Fruit fly (Drosophila melanogaster) whole organism, embryonic: ENCODE measurements around the gene CG43680.

ENCODE experiments used
- CG10209 ChIP-seq: fragments of 200-800 bp; sonication (Bioruptor generic); optimal IDR thresholded peaks from 3 replicates; lab custom pipeline; 2017; ENCODE audit warnings: missing biosample characterization, mild to moderate bottlenecking, missing genetic modification characterization, missing genetic modification reagents
- CG10462 ChIP-seq: fragments of 200-800 bp; sonication (Bioruptor generic); optimal IDR thresholded peaks from 2 replicates; lab custom pipeline; 2016; ENCODE audit warnings: missing biosample characterization, missing genetic modification characterization
- CG11504 ChIP-seq: fragments of 200-800 bp; sonication (Bioruptor generic); optimal IDR thresholded peaks from 3 replicates; lab custom pipeline; 2019; ENCODE audit warnings: missing biosample characterization, mild to moderate bottlenecking, missing genetic modification characterization, moderate library complexity
- CG12391 ChIP-seq: fragments of 200-800 bp; sonication (Bioruptor generic); optimal IDR thresholded peaks from 3 replicates; lab custom pipeline; 2018; ENCODE audit warnings: missing biosample characterization, mild to moderate bottlenecking, missing genetic modification characterization, moderate library complexity
- CG13296 ChIP-seq: fragments of 200-800 bp; sonication (Bioruptor generic); optimal IDR thresholded peaks from 3 replicates; lab custom pipeline; 2018; ENCODE audit warnings: missing biosample characterization, mild to moderate bottlenecking, missing genetic modification characterization
- CG13624 ChIP-seq: fragments of 200-800 bp; sonication (Bioruptor generic); optimal IDR thresholded peaks from 2 replicates; lab custom pipeline; 2016; ENCODE audit warnings: missing biosample characterization, missing genetic modification characterization
- CG1602 ChIP-seq: fragments of 200-800 bp; sonication (Bioruptor generic); optimal IDR thresholded peaks from 3 replicates; lab custom pipeline; 2016; ENCODE audit warnings: missing biosample characterization, missing genetic modification characterization
- CG17385 ChIP-seq: fragments of 200-800 bp; sonication (Bioruptor generic); optimal IDR thresholded peaks from 3 replicates; lab custom pipeline; 2018; ENCODE audit warnings: missing biosample characterization, mild to moderate bottlenecking, missing genetic modification characterization
- CG1792 ChIP-seq: fragments of 200-800 bp; sonication (Bioruptor generic); optimal IDR thresholded peaks from 2 replicates; lab custom pipeline; 2016; ENCODE audit warnings: missing biosample characterization, missing genetic modification characterization
- CG2120 ChIP-seq: fragments of 200-800 bp; sonication (Bioruptor generic); optimal IDR thresholded peaks from 3 replicates; lab custom pipeline; 2016; ENCODE audit warnings: missing biosample characterization, missing genetic modification characterization
- CG32767 ChIP-seq: fragments of 200-800 bp; sonication (Bioruptor generic); IDR thresholded peaks from 2 replicates; pipeline ENCODE4 v1.3.6; 2022; ENCODE audit warnings: missing biosample characterization, missing genetic modification characterization
- CG3281 ChIP-seq: fragments of 200-800 bp; sonication (Bioruptor generic); optimal IDR thresholded peaks from 3 replicates; lab custom pipeline; 2017; ENCODE audit warnings: missing biosample characterization, mild to moderate bottlenecking, missing genetic modification characterization
- CG3407 ChIP-seq: fragments of 200-800 bp; sonication (Bioruptor generic); optimal IDR thresholded peaks from 2 replicates; lab custom pipeline; 2018; ENCODE audit warnings: missing biosample characterization, mild to moderate bottlenecking, missing genetic modification characterization
- CG34224 ChIP-seq: fragments of 200-800 bp; sonication (Bioruptor generic); IDR thresholded peaks from 3 replicates; pipeline ENCODE4 v1.3.6; 2022; ENCODE audit warnings: missing biosample characterization, missing genetic modification characterization; ENCODE audit not compliant: partially characterized antibody
- CG4360 ChIP-seq: fragments of 200-800 bp; sonication (Bioruptor generic); IDR thresholded peaks from 2 replicates; pipeline ENCODE4 v1.3.6; 2022; ENCODE audit warnings: missing biosample characterization, missing genetic modification characterization
- CG4820 ChIP-seq: fragments of 200-800 bp; sonication (Bioruptor generic); optimal IDR thresholded peaks from 3 replicates; lab custom pipeline; 2016; ENCODE audit warnings: missing biosample characterization, missing genetic modification characterization
- CG8290 ChIP-seq, 3 experiments: fragments of 200-800 bp; sonication (Bioruptor generic); optimal IDR thresholded peaks; 2 replicates each; lab custom pipeline; 2016 to 2019; ENCODE audit warnings: missing biosample characterization in 3 of 3, missing genetic modification characterization in 3 of 3, mild to moderate bottlenecking in 2 of 3, moderate library complexity in 1 of 3
- CG9797 ChIP-seq: fragments of 200-800 bp; sonication (Bioruptor generic); optimal IDR thresholded peaks from 3 replicates; lab custom pipeline; 2018; ENCODE audit warnings: missing biosample characterization, mild to moderate bottlenecking, missing genetic modification characterization
- Hmx ChIP-seq: fragments of 200-800 bp; sonication (Bioruptor generic); optimal IDR thresholded peaks from 2 replicates; lab custom pipeline; 2016; ENCODE audit warnings: missing biosample characterization, missing genetic modification characterization
- Hr3 ChIP-seq: fragments of 200-800 bp; sonication (Bioruptor generic); optimal IDR thresholded peaks from 3 replicates; lab custom pipeline; 2016; ENCODE audit warnings: missing biosample characterization, missing genetic modification characterization
- Jarid2 ChIP-seq: fragments of 200-800 bp; sonication (Bioruptor generic); optimal IDR thresholded peaks from 3 replicates; lab custom pipeline; 2017; ENCODE audit warnings: mild to moderate bottlenecking, missing biosample characterization, missing genetic modification reagents, missing genetic modification characterization
- Lim3 ChIP-seq: fragments of 200-800 bp; sonication (Bioruptor generic); IDR thresholded peaks from 2 replicates; pipeline ENCODE4 v1.3.6; 2022; ENCODE audit warnings: missing biosample characterization, missing genetic modification characterization
- MESR4 ChIP-seq: fragments of 200-800 bp; sonication (Bioruptor generic); optimal IDR thresholded peaks from 2 replicates; lab custom pipeline; 2018; ENCODE audit warnings: missing biosample characterization, mild to moderate bottlenecking, missing genetic modification characterization, moderate library complexity
- Nf-YC ChIP-seq: fragments of 200-800 bp; optimal IDR thresholded peaks from 3 replicates; lab custom pipeline; 2019; ENCODE audit warnings: missing biosample characterization, mild to moderate bottlenecking, missing genetic modification characterization, moderate library complexity
- NfI ChIP-seq: fragments of 200-800 bp; sonication (Bioruptor generic); optimal IDR thresholded peaks from 3 replicates; lab custom pipeline; 2018; ENCODE audit warnings: missing biosample characterization, mild to moderate bottlenecking, missing genetic modification characterization, moderate library complexity
- Oli ChIP-seq: fragments of 200-800 bp; sonication (Bioruptor generic); optimal IDR thresholded peaks from 2 replicates; lab custom pipeline; 2018; ENCODE audit warnings: missing biosample characterization, mild to moderate bottlenecking, missing genetic modification characterization, moderate library complexity
- Ptx1 ChIP-seq: fragments of 200-800 bp; sonication (Bioruptor generic); IDR thresholded peaks from 2 replicates; pipeline ENCODE4 v1.3.6; 2022; ENCODE audit warnings: missing biosample characterization, missing genetic modification characterization
- amos ChIP-seq: fragments of 200-800 bp; sonication (Bioruptor generic); IDR thresholded peaks from 2 replicates; pipeline ENCODE4 v1.3.6; 2022; ENCODE audit warnings: missing biosample characterization, missing genetic modification characterization; ENCODE audit not compliant: partially characterized antibody
- ato ChIP-seq: fragments of 200-800 bp; sonication (Bioruptor generic); IDR thresholded peaks from 2 replicates; pipeline ENCODE4 v1.3.6; 2022; ENCODE audit warnings: missing biosample characterization, missing genetic modification characterization; ENCODE audit not compliant: partially characterized antibody
- az2 ChIP-seq: fragments of 200-800 bp; sonication (Bioruptor generic); optimal IDR thresholded peaks from 3 replicates; lab custom pipeline; 2016; ENCODE audit warnings: missing biosample characterization, missing genetic modification characterization
- bab2 ChIP-seq: fragments of 200-800 bp; sonication (Bioruptor generic); optimal IDR thresholded peaks from 2 replicates; lab custom pipeline; 2016; ENCODE audit warnings: missing biosample characterization, missing genetic modification characterization
- chm ChIP-seq: fragments of 200-800 bp; sonication (Bioruptor generic); IDR thresholded peaks from 2 replicates; pipeline ENCODE4 v1.3.6; 2022; ENCODE audit warnings: missing biosample characterization, missing genetic modification characterization
- dmrt11E ChIP-seq: fragments of 200-800 bp; sonication (Bioruptor generic); optimal IDR thresholded peaks from 3 replicates; lab custom pipeline; 2018; ENCODE audit warnings: missing biosample characterization, mild to moderate bottlenecking, missing genetic modification characterization, moderate library complexity
- ewg ChIP-seq: fragments of 200-800 bp; sonication (Bioruptor generic); optimal IDR thresholded peaks from 3 replicates; lab custom pipeline; 2017; ENCODE audit warnings: mild to moderate bottlenecking, missing biosample characterization, missing genetic modification reagents, missing genetic modification characterization
- gt ChIP-seq: fragments of 200-800 bp; sonication (Bioruptor generic); IDR thresholded peaks from 2 replicates; pipeline ENCODE4 v1.3.6; 2022; ENCODE audit warnings: missing biosample characterization, missing genetic modification characterization
- jing ChIP-seq: fragments of 200-800 bp; sonication (Bioruptor generic); optimal IDR thresholded peaks from 2 replicates; lab custom pipeline; 2018; ENCODE audit warnings: missing biosample characterization, mild to moderate bottlenecking, missing genetic modification characterization
- lola ChIP-seq, 3 experiments: fragments of >200 bp in 2 of 3; fragments of 200-800 bp in 1 of 3; sonication (Bioruptor generic) in 1 of 3; optimal IDR thresholded peaks; 2 replicates each; lab custom pipeline; 2017 to 2019; ENCODE audit warnings: missing biosample characterization in 3 of 3, missing genetic modification characterization in 3 of 3, mild to moderate bottlenecking in 1 of 3, moderate library complexity in 1 of 3
- nerfin-1 ChIP-seq: fragments of 200-800 bp; sonication (Bioruptor generic); optimal IDR thresholded peaks from 3 replicates; lab custom pipeline; 2019; ENCODE audit warnings: missing biosample characterization, mild to moderate bottlenecking, missing genetic modification characterization, moderate library complexity
- pfk ChIP-seq: fragments of 200-800 bp; sonication (Bioruptor generic); optimal IDR thresholded peaks from 2 replicates; lab custom pipeline; 2018; ENCODE audit warnings: missing biosample characterization, mild to moderate bottlenecking, missing genetic modification characterization, moderate library complexity
- phol ChIP-seq: fragments of 200-800 bp; sonication (Bioruptor generic); optimal IDR thresholded peaks from 3 replicates; lab custom pipeline; 2018; ENCODE audit warnings: missing biosample characterization, mild to moderate bottlenecking, missing genetic modification characterization, moderate library complexity
- row ChIP-seq: fragments of 200-800 bp; sonication (Bioruptor generic); IDR thresholded peaks from 3 replicates; pipeline ENCODE4 v1.3.6; 2022; ENCODE audit warnings: missing biosample characterization, missing genetic modification characterization
- sqz ChIP-seq: fragments of 200-800 bp; sonication (Bioruptor generic); optimal IDR thresholded peaks from 3 replicates; lab custom pipeline; 2018; ENCODE audit warnings: missing biosample characterization, mild to moderate bottlenecking, missing genetic modification characterization
- unc-4 ChIP-seq: fragments of 200-800 bp; sonication (Bioruptor generic); IDR thresholded peaks from 2 replicates; pipeline ENCODE4 v1.3.6; 2022; ENCODE audit warnings: missing biosample characterization, missing genetic modification characterization; ENCODE audit not compliant: partially characterized antibody
- wdn ChIP-seq: fragments of 200-800 bp; sonication (Bioruptor generic); IDR thresholded peaks from 2 replicates; pipeline ENCODE4 v1.3.6; 2022; ENCODE audit warnings: missing biosample characterization, missing genetic modification characterization
- wek ChIP-seq: fragments of 200-800 bp; sonication (Bioruptor generic); optimal IDR thresholded peaks from 3 replicates; lab custom pipeline; 2018; ENCODE audit warnings: missing biosample characterization, mild to moderate bottlenecking, missing genetic modification characterization, moderate library complexity
- wor ChIP-seq: fragments of 200-800 bp; sonication (Bioruptor generic); IDR thresholded peaks from 2 replicates; pipeline ENCODE4 v1.3.6; 2022; ENCODE audit warnings: missing biosample characterization, missing genetic modification characterization

Gene CG43680

dm6 chr3L:15094589-15095288 lies 41.6 kb upstream of the CG43680 start, which contains the start of the genes sstn, Plp and GlyRS (continued):
- TF ChIP-seq chm (no peak), CG10209 (GFP tag; lab: Kevin White, UChicago) (peak; percentile 29), ewg (GFP tag; lab: Kevin White, UChicago) (peak; percentile 18), Hmx (no peak), NfI (GFP tag; lab: Kevin White, UChicago) (peak; percentile 57), dmrt11E (tag; lab: Kevin White, UChicago) (peak; percentile 36), wor (GFP tag; lab: Robert Waterston, UW) (no peak), ato (GFP tag; lab: Robert Waterston, UW) (0 out of 2 replicates have a peak, but pooled peaks have one; percentile 20), CG4820 (GFP tag; lab: Kevin White, UChicago) (peak; percentile 28), CG1602 (GFP tag; lab: Kevin White, UChicago) (peak; percentile 26), CG12391 (tag; lab: Kevin White, UChicago) (peak; percentile 65), Jarid2 (GFP tag; lab: Kevin White, UChicago) (peak; percentile 61), lola (GFP tag; optimal IDR thresholded peaks at IDR 0.05; lab: Kevin White, UChicago) (peak in 1 of 3 experiments; percentile 40), nerfin-1 (tag; lab: Kevin White, UChicago) (no peak), Oli (tag; lab: Kevin White, UChicago) (peak; percentile 35), CG3407 (GFP tag; lab: Kevin White, UChicago) (peak; percentile 28), MESR4 (GFP tag; lab: Kevin White, UChicago) (peak; percentile 72), CG13296 (GFP tag; lab: Kevin White, UChicago) (peak; percentile 49), unc-4 (GFP tag; lab: Robert Waterston, UW) (peak; percentile 51), CG2120 (GFP tag; lab: Kevin White, UChicago) (peak; percentile 22), CG9797 (GFP tag; lab: Kevin White, UChicago) (peak; percentile 5), az2 (GFP tag; lab: Kevin White, UChicago) (peak; percentile 20), row (GFP tag; lab: Robert Waterston, UW) (peak; percentile 83), Hr3 (GFP tag; lab: Kevin White, UChicago) (peak; percentile 51)

- TF ChIP-seq phol (tag; lab: Kevin White, UChicago) = peak; percentile 5
- peak; percentile 9 for TF ChIP-seq CG13624 (GFP tag; lab: Kevin White, UChicago)
- TF ChIP-seq jing (GFP tag; lab: Kevin White, UChicago) = no peak
- no peak for TF ChIP-seq CG10462 (GFP tag; lab: Kevin White, UChicago)
- TF ChIP-seq CG3281 = peak; percentile 2
- TF ChIP-seq sqz (GFP tag; lab: Kevin White, UChicago) = peak; percentile 56
- TF ChIP-seq CG32767 (GFP tag; lab: Robert Waterston, UW) = no peak
- no peak for TF ChIP-seq CG34224 (GFP tag; lab: Robert Waterston, UW)
- TF ChIP-seq row (GFP tag; lab: Robert Waterston, UW) = peak; percentile 45; the same call in 1 of the 3 replicates
- TF ChIP-seq wek = no peak
- TF ChIP-seq amos (GFP tag; lab: Robert Waterston, UW) = peak; percentile 8; the same call in 1 of the 2 replicates
- TF ChIP-seq CG8290 (GFP tag; optimal IDR thresholded peaks at IDR 0.05; lab: Kevin White, UChicago) = no peak
- TF ChIP-seq CG8290 (tag; optimal IDR thresholded peaks at IDR 0.05; lab: Kevin White, UChicago) = no peak
- TF ChIP-seq Nf-YC (tag; lab: Kevin White, UChicago) = no peak
- no peak for TF ChIP-seq pfk (GFP tag; lab: Kevin White, UChicago)
- no peak for TF ChIP-seq Ptx1 (GFP tag; lab: Robert Waterston, UW)
- TF ChIP-seq Lim3 (GFP tag; lab: Robert Waterston, UW) = no peak
- TF ChIP-seq CG17385 (GFP tag; lab: Kevin White, UChicago) = no peak
- no peak for TF ChIP-seq CG1792
- TF ChIP-seq gt = no peak
- TF ChIP-seq CG11504 (tag; lab: Kevin White, UChicago) = peak; percentile 23
- TF ChIP-seq bab2 (GFP tag; lab: Kevin White, UChicago) = no peak
- no peak for TF ChIP-seq wdn (GFP tag; lab: Robert Waterston, UW)
- TF ChIP-seq CG10209 (GFP tag; lab: Kevin White, UChicago) = no peak
- TF ChIP-seq CG4360 (GFP tag; lab: Robert Waterston, UW) = peak; percentile 80
Measured at dm6 chr3L:15093929-15094588, 40.9 kb upstream of the CG43680 start.
